Worm (Caenorhabditis elegans) whole organism, early embryonic: Measurements from ENCODE around the gene sri-24.

Experiments used
- F13C5.2 ChIP-seq: sonication (generic microtip); optimal IDR thresholded peaks from 2 replicates; lab custom pipeline; 2017; ENCODE audit warnings: mild to moderate bottlenecking, missing genetic modification characterization, inconsistent platforms, missing compliant biosample characterization
- ama-1 ChIP-seq: fragments of 150-350 bp; optimal IDR thresholded peaks from 2 replicates; lab custom pipeline; 2014
- ets-7 ChIP-seq: sonication (generic microtip); optimal IDR thresholded peaks from 2 replicates; lab custom pipeline; 2016; ENCODE audit warnings: missing genotype, missing genetic modification characterization, missing compliant biosample characterization
- pes-1 ChIP-seq: fragments of 200-800 bp; sonication (Bioruptor generic); IDR thresholded peaks from 2 replicates; pipeline ENCODE4 v1.3.6; 2022; ENCODE audit warnings: missing genetic modification reagents, missing genetic modification characterization, missing compliant biosample characterization
- tbx-11 ChIP-seq: fragments of 200-800 bp; sonication (Bioruptor generic); IDR thresholded peaks from 2 replicates; pipeline ENCODE4 v1.3.6; 2022; ENCODE audit warnings: missing genetic modification characterization, missing compliant biosample characterization
- tbx-37 ChIP-seq: fragments of 200-800 bp; sonication (Bioruptor generic); conservative IDR thresholded peaks from 2 replicates; pipeline ENCODE4 v1.3.6; 2022; ENCODE audit warnings: missing genetic modification reagents, missing genetic modification characterization, missing compliant biosample characterization

DNA sequence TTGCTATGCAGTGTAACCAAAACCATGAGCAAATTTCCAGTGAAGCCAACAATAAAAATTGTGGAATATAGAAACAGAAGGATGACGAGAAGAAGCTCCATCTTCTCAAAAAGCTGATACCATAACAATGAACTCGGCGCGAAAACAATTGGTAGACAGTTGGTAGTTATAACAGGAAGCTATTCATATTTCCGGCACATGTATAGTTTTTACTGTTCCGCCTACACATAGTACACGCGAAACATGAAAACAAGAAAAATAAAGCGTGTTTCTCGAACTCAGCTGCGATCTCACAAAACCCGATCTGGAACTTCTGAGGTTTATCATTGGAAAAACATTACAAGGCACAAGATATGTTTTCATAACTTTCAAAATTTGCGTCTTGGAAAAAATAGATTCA lies 47.1 kb downstream of the sri-24 start, which contains the start of gene srsx-37:
- TF ChIP-seq ama-1 (lab: Kevin White, UChicago) (no peak), tbx-37 (GFP tag; lab: Robert Waterston, UW) (no peak), F13C5.2 (tag; lab: Kevin White, UChicago) (no peak), tbx-11 (GFP tag; lab: Robert Waterston, UW) (no peak), ets-7 (no peak), pes-1 (no peak)
